Worm (Caenorhabditis elegans) whole organism, L4 larva: ENCODE data around the gene rib-2.

ENCODE experiments used
- D1046.2 ChIP-seq: fragments of 200-800 bp; sonication (Bioruptor generic); IDR thresholded peaks from 2 replicates; pipeline ENCODE4 v1.3.6; 2022; ENCODE audit warnings: missing genetic modification characterization, missing compliant biosample characterization
- F26F4.8 ChIP-seq: fragments of 200-800 bp; sonication (Bioruptor generic); conservative IDR thresholded peaks from 2 replicates; pipeline ENCODE4 v1.3.6; 2022; ENCODE audit warnings: missing genetic modification characterization, missing compliant biosample characterization
- F44E2.7 ChIP-seq: fragments of 200-800 bp; sonication (Bioruptor generic); IDR thresholded peaks from 2 replicates; pipeline ENCODE4 v2.1.2; 2022; ENCODE audit warnings: missing genetic modification characterization, missing compliant biosample characterization
- F49E8.2 ChIP-seq: sonication (generic microtip); optimal IDR thresholded peaks from 2 replicates; lab custom pipeline; 2016; ENCODE audit warnings: missing compliant biosample characterization, mild to moderate bottlenecking, missing genetic modification characterization, borderline replicate concordance
- Y48G9A.11 ChIP-seq: fragments of 200-800 bp; sonication (Bioruptor generic); IDR thresholded peaks from 2 replicates; pipeline ENCODE4 v1.3.6; 2022; ENCODE audit warnings: missing genetic modification reagents, missing genetic modification characterization, missing compliant biosample characterization
- ZK337.2 ChIP-seq: fragments of 200-800 bp; sonication (Bioruptor generic); IDR thresholded peaks from 2 replicates; pipeline ENCODE4 v1.3.6; 2022; ENCODE audit warnings: missing genetic modification reagents, missing genetic modification characterization, missing compliant biosample characterization
- aly-2 ChIP-seq: sonication (generic microtip); optimal IDR thresholded peaks from 2 replicates; lab custom pipeline; 2018; ENCODE audit warnings: missing biosample characterization, missing genetic modification characterization
- ceh-44 ChIP-seq: fragments of 200-800 bp; sonication (Bioruptor generic); IDR thresholded peaks from 2 replicates; pipeline ENCODE4 v1.3.6; 2022; ENCODE audit warnings: missing genetic modification reagents, missing genetic modification characterization, missing compliant biosample characterization
- dmd-6 ChIP-seq: fragments of 200-800 bp; sonication (Bioruptor generic); IDR thresholded peaks from 2 replicates; pipeline ENCODE4 v1.3.6; 2022; ENCODE audit warnings: missing genetic modification reagents, missing genetic modification characterization, missing compliant biosample characterization
- duxl-1 ChIP-seq: sonication (generic microtip); optimal IDR thresholded peaks from 2 replicates; lab custom pipeline; 2016; ENCODE audit warnings: mild to moderate bottlenecking, missing genetic modification characterization, moderate library complexity, missing compliant biosample characterization; ENCODE audit not compliant: poor library complexity
- egl-43 ChIP-seq: fragments of 200-800 bp; sonication (Bioruptor generic); IDR thresholded peaks from 2 replicates; pipeline ENCODE4 v1.3.6; 2022; ENCODE audit warnings: missing genetic modification reagents, missing genetic modification characterization, missing compliant biosample characterization
- gei-8 ChIP-seq: fragments of 200-800 bp; sonication (Bioruptor generic); optimal IDR thresholded peaks from 2 replicates; lab custom pipeline; 2018; ENCODE audit warnings: mild to moderate bottlenecking, missing genetic modification characterization, missing compliant biosample characterization
- lin-13 ChIP-seq: fragments of 150-350 bp; optimal IDR thresholded peaks from 2 replicates; lab custom pipeline; 2014; ENCODE audit warnings: missing biosample characterization, missing genetic modification reagents, missing genetic modification characterization
- lin-38 ChIP-seq: fragments of 200-800 bp; sonication (Bioruptor generic); IDR thresholded peaks from 2 replicates; pipeline ENCODE4 v1.3.6; 2022; ENCODE audit warnings: missing genetic modification reagents, missing genetic modification characterization, missing compliant biosample characterization
- madf-9 ChIP-seq: fragments of 200-800 bp; sonication (Bioruptor generic); conservative IDR thresholded peaks from 2 replicates; pipeline ENCODE4 v1.3.6; 2022; ENCODE audit warnings: missing genetic modification reagents, missing genetic modification characterization, missing compliant biosample characterization
- mdt-29 ChIP-seq: fragments of 200-800 bp; sonication (Bioruptor generic); IDR thresholded peaks from 2 replicates; pipeline ENCODE4 v1.3.6; 2022; ENCODE audit warnings: missing genetic modification reagents, missing genetic modification characterization, missing compliant biosample characterization
- mes-2 ChIP-seq: sonication (generic microtip); optimal IDR thresholded peaks from 2 replicates; lab custom pipeline; 2016; ENCODE audit warnings: missing genotype, mild to moderate bottlenecking, missing genetic modification characterization, missing compliant biosample characterization; ENCODE audit not compliant: poor library complexity, severe bottlenecking
- mxl-2 ChIP-seq: fragments of 200-800 bp; sonication (Bioruptor generic); conservative IDR thresholded peaks from 2 replicates; pipeline ENCODE4 v1.3.6; 2022; ENCODE audit warnings: missing genetic modification reagents, missing genetic modification characterization, missing compliant biosample characterization
- nhr-10 ChIP-seq: fragments of 150-350 bp; optimal IDR thresholded peaks from 2 replicates; lab custom pipeline; 2014; ENCODE audit warnings: missing biosample characterization, missing genetic modification characterization
- nhr-102 ChIP-seq: sonication (generic microtip); optimal IDR thresholded peaks from 2 replicates; lab custom pipeline; 2016; ENCODE audit warnings: mild to moderate bottlenecking, missing genetic modification characterization, moderate library complexity, missing compliant biosample characterization
- nhr-11 ChIP-seq: fragments of 150-350 bp; optimal IDR thresholded peaks from 2 replicates; lab custom pipeline; 2014; ENCODE audit warnings: missing biosample characterization, missing genetic modification characterization
- nhr-6 ChIP-seq: fragments of 150-350 bp; optimal IDR thresholded peaks from 2 replicates; lab custom pipeline; 2014; ENCODE audit warnings: missing biosample characterization, missing genetic modification characterization
- nhr-77 ChIP-seq: fragments of 150-350 bp; optimal IDR thresholded peaks from 2 replicates; lab custom pipeline; 2014; ENCODE audit warnings: missing biosample characterization, missing genetic modification characterization
- php-3 ChIP-seq: fragments of 200-800 bp; sonication (Bioruptor generic); IDR thresholded peaks from 2 replicates; pipeline ENCODE4 v1.3.6; 2022; ENCODE audit warnings: missing genetic modification reagents, missing genetic modification characterization, missing compliant biosample characterization
- rbr-2 ChIP-seq: sonication (generic microtip); optimal IDR thresholded peaks from 2 replicates; lab custom pipeline; 2016; ENCODE audit warnings: missing genotype, missing genetic modification characterization, missing compliant biosample characterization
- set-16 ChIP-seq: fragments of 200-800 bp; sonication (Bioruptor generic); IDR thresholded peaks from 2 replicates; pipeline ENCODE4 v1.3.6; 2022; ENCODE audit warnings: missing genetic modification reagents, missing genetic modification characterization, missing compliant biosample characterization
- snpc-1.2 ChIP-seq: fragments of 200-800 bp; sonication (Bioruptor generic); IDR thresholded peaks from 2 replicates; pipeline ENCODE4 v1.3.6; 2022; ENCODE audit warnings: missing genetic modification reagents, missing genetic modification characterization, missing compliant biosample characterization
- unc-130 ChIP-seq: sonication (generic microtip); optimal IDR thresholded peaks from 2 replicates; lab custom pipeline; 2016; ENCODE audit warnings: missing genetic modification reagents, missing genetic modification characterization, missing compliant biosample characterization
- vab-7 ChIP-seq: fragments of 200-800 bp; sonication (Bioruptor generic); IDR thresholded peaks from 2 replicates; pipeline ENCODE4 v1.3.6; 2022; ENCODE audit warnings: missing genetic modification reagents, missing genetic modification characterization, missing compliant biosample characterization
- zfp-2 ChIP-seq: sonication (generic microtip); optimal IDR thresholded peaks from 2 replicates; lab custom pipeline; 2016; ENCODE audit warnings: mild to moderate bottlenecking, missing genetic modification characterization, missing compliant biosample characterization
- zfp-3 ChIP-seq: fragments of 200-800 bp; sonication (Bioruptor generic); conservative IDR thresholded peaks from 2 replicates; pipeline ENCODE4 v1.3.6; 2022; ENCODE audit warnings: missing genetic modification reagents, missing genetic modification characterization, missing compliant biosample characterization
- zip-11 ChIP-seq: fragments of 200-800 bp; sonication (Bioruptor generic); IDR thresholded peaks from 2 replicates; pipeline ENCODE4 v1.3.6; 2022; ENCODE audit warnings: missing genetic modification characterization, missing compliant biosample characterization
- zip-2 ChIP-seq: fragments of 150-350 bp; optimal IDR thresholded peaks from 2 replicates; lab custom pipeline; 2014; ENCODE audit warnings: missing biosample characterization, missing genetic modification characterization

The rib-2 gene

DNA sequence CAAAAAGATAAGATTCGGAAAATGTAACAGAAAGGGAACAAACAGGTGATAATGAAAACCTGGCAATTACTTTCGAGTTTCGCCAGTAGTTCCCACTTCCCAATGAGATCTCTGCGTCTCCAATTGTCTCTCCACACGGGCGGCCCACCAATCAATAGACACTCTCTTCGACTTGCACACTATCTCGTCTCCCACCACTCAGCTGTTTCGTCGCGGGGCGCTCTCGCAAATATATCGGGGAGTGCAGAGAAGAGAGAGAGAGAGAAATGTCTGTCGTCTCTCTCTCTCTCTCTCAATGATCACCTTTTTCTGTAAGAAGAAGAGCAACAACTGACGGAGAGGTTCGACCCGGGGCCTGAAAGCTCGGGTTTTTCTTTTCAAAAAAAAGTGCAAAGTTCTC is 22.4 kb upstream of the rib-2 start (continued):
- TF ChIP-seq zfp-2 (tag; lab: Kevin White, UChicago) (no peak), zfp-3 (GFP tag; lab: Robert Waterston, UW) (peak; percentile 68; the same call in 1 of the 2 replicates), lin-38 (GFP tag; lab: Robert Waterston, UW) (peak; percentile 68), nhr-77 (tag; lab: Kevin White, UChicago) (peak; percentile 56), gei-8 (peak; percentile 57), zip-2 (tag; lab: Kevin White, UChicago) (no peak), lin-13 (GFP tag; lab: Kevin White, UChicago) (peak; percentile 64)

DNA sequence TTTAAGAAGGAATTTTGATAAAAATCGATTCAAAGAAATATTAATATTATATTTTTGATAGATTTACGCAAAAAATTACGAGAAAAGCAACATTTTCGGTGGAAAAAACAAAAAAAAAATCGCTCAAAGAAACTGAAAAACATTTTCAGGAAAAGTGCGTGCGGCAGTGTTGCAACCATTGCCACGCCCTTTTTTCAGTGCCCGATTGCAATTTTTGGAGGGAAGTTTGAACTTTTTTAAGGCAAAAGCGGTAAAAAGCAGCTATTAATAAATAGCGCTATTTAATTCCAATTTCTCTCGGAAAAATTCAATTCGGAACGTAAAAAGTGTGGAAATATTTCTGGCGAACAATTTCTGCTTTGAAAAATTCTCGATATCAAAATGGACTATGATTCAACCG is 21.6 kb upstream of the rib-2 start:
- peak; percentile 48 for TF ChIP-seq mes-2 (tag; lab: Kevin White, UChicago)
- TF ChIP-seq F44E2.7 (GFP tag; lab: Robert Waterston, UW) = no peak

DNA sequence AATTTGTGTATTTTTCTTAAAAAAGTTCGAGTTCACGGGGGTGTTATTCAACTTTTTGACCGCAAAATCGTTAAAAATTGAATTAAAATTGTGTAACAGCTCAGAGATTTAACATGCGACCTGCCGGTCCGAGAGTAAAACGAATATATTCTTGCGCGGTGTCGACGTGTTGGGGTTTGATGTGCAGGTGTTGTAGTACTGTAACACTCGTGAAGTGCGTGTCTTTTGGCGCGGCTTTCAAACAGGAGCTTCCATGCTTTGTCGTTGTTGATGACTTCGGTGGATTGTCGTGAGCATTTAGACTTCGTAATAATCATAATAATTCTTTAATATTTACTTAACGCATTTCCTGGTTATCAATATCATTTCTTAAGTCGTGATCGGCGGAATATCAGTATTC is 12.1 kb upstream of the rib-2 start, which contains the start of gene tat-3:
Gene tat-3, minus strand, starts transcription at position 196 of the 400 bp plus-strand sequence.
- no peak for TF ChIP-seq zip-11 (GFP tag; lab: Robert Waterston, UW)

DNA sequence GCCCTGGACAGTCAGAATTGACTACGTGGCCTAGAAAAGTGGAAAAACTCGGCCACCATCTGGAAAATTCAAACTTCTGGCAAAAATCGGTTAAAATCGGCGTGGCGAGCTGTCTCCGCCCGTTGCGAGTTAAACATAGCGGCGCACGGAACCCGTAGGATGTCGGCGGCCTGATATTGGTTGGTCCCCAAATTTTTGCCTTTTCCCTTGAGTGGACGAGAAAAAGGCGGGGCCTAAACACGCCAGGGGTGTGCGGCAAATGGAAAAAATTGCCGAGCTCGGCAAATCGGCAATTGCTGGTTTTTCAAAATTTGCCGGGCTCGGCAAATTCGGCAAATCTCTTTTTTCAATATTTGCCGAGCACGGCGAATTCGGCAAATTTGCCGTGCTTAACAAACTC is 9.3 kb upstream of the rib-2 start:
- 0 out of 2 replicates have a peak, but pooled peaks have one; percentile 18 for TF ChIP-seq ceh-44 (GFP tag; lab: Robert Waterston, UW)
- peak; percentile 59; the same call in 1 of the 2 replicates for TF ChIP-seq mdt-29 (GFP tag; lab: Robert Waterston, UW)
- TF ChIP-seq php-3 (GFP tag; lab: Robert Waterston, UW) = 0 out of 2 replicates have a peak, but pooled peaks have one; percentile 34
- TF ChIP-seq nhr-10 (tag; lab: Kevin White, UChicago) = no peak
- peak; percentile 64; the same call in 1 of the 2 replicates for TF ChIP-seq snpc-1.2 (GFP tag; lab: Robert Waterston, UW)
- 0 out of 2 replicates have a peak, but pooled peaks have one; percentile 17 for TF ChIP-seq egl-43 (GFP tag; lab: Robert Waterston, UW)
- 0 out of 2 replicates have a peak, but pooled peaks have one; percentile 17 for TF ChIP-seq F26F4.8
- TF ChIP-seq nhr-6 = no peak
- TF ChIP-seq madf-9 (GFP tag; lab: Robert Waterston, UW) = 0 out of 2 replicates have a peak, but pooled peaks have one; percentile 29
- TF ChIP-seq duxl-1 (tag; lab: Kevin White, UChicago) = no peak
- TF ChIP-seq Y48G9A.11 (GFP tag; lab: Robert Waterston, UW) = peak; percentile 50; the same call in 1 of the 2 replicates
- no peak for TF ChIP-seq dmd-6 (GFP tag; lab: Robert Waterston, UW)
- peak; percentile 37; the same call in 1 of the 2 replicates for TF ChIP-seq D1046.2 (GFP tag; lab: Robert Waterston, UW)
- TF ChIP-seq nhr-102 = no peak
- TF ChIP-seq set-16 = 0 out of 2 replicates have a peak, but pooled peaks have one; percentile 20
- peak; percentile 40; the same call in 1 of the 2 replicates for TF ChIP-seq vab-7 (GFP tag; lab: Robert Waterston, UW)
- no peak for TF ChIP-seq aly-2
- peak; percentile 48 for TF ChIP-seq lin-38 (GFP tag; lab: Robert Waterston, UW)
- no peak for TF ChIP-seq nhr-11 (tag; lab: Kevin White, UChicago)
- TF ChIP-seq mxl-2 = no peak
- TF ChIP-seq rbr-2 (tag; lab: Kevin White, UChicago) = no peak
- TF ChIP-seq F49E8.2 (tag; lab: Kevin White, UChicago) = no peak
- no peak for TF ChIP-seq ZK337.2 (GFP tag; lab: Robert Waterston, UW)
- no peak for TF ChIP-seq unc-130
- TF ChIP-seq zfp-3 (GFP tag; lab: Robert Waterston, UW) = no peak
